Comparison of ENCODE assay signal across 4 worm cellular contexts in the genomic region with DNA sequence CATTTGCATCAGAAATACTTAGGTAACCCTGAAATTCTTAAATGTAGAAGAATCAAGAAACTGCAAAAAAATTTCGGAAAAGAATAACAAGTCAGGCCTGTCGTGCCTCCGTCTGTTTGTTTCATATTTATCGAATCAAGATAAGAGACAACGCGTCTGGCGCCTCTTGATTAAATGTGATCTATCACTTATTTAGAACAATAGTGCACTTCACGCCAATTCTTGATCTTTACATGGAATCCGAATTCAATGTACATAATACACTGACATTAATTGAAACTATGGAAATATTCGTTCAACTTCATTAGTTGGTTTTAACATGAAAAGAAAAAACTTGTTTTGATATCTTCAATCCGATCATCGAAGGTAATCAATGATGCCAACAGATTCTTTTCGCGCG.
TF ChIP-seq lines count a peak whose summit lies in the region.

A gene (minus strand): TSS at position 28 of the 400 bp plus-strand sequence.

TF ChIP-seq in whole organism, L1 larva, 84 proteins besides CTCF, POLR2A, EP300 and RAD21 (continued from another document):
- TF ChIP-seq elt-2 (tag; optimal IDR thresholded peaks at IDR 0.05; lab: Kevin White, UChicago) (peak; percentile 31), rnt-1 (tag; optimal IDR thresholded peaks at IDR 0.05; lab: Kevin White, UChicago) (peak; percentile 7), ceh-88 (GFP tag; IDR thresholded peaks at IDR 0.05; lab: Robert Waterston, UW) (peak; percentile 21; the same call in 1 of the 2 replicates), nhr-90 (tag; optimal IDR thresholded peaks at IDR 0.05; lab: Kevin White, UChicago; ENCODE audit: poor library complexity) (peak; percentile 64), mab-9 (GFP tag; IDR thresholded peaks at IDR 0.05; lab: Robert Waterston, UW) (no peak), nhr-20 (tag; optimal IDR thresholded peaks at IDR 0.05; lab: Kevin White, UChicago) (peak; percentile 46), swsn-7 (tag; optimal IDR thresholded peaks at IDR 0.05; lab: Kevin White, UChicago) (peak; percentile 25), nhr-85 (tag; lab: Kevin White, UChicago) (peak; percentile 49), snu-23 (GFP tag; optimal IDR thresholded peaks at IDR 0.05; lab: Kevin White, UChicago) (peak; percentile 16)

TF ChIP-seq in whole organism, L2 larva, 48 proteins besides CTCF, POLR2A, EP300 and RAD21 (continued from another document):
- TF ChIP-seq ceh-16 (tag; optimal IDR thresholded peaks at IDR 0.05; lab: Kevin White, UChicago) (no peak), nhr-129 (tag; optimal IDR thresholded peaks at IDR 0.05; lab: Kevin White, UChicago) (peak; percentile 43)

TF ChIP-seq in whole organism, L4 larva, 104 proteins besides CTCF, POLR2A, EP300 and RAD21 (continued from another document):
- TF ChIP-seq cey-2 (tag; optimal IDR thresholded peaks at IDR 0.05; lab: Kevin White, UChicago; ENCODE audit: borderline replicate concordance, insufficient read depth) = no peak
- TF ChIP-seq vab-7 (GFP tag; IDR thresholded peaks at IDR 0.05; lab: Robert Waterston, UW) = no peak
- TF ChIP-seq ceh-44 (GFP tag; IDR thresholded peaks at IDR 0.05; lab: Robert Waterston, UW) = no peak
- no peak for TF ChIP-seq hmg-1.1 (GFP tag; IDR thresholded peaks at IDR 0.05; lab: Robert Waterston, UW)
- TF ChIP-seq daf-12 (tag; optimal IDR thresholded peaks at IDR 0.05; lab: Kevin White, UChicago) = no peak
- TF ChIP-seq hlh-30 (tag; optimal IDR thresholded peaks at IDR 0.05; lab: Kevin White, UChicago; ENCODE audit: insufficient read depth) = no peak
- TF ChIP-seq nhr-25 (tag; optimal IDR thresholded peaks at IDR 0.05; lab: Kevin White, UChicago; ENCODE audit: borderline replicate concordance, insufficient read depth) = no peak
- TF ChIP-seq dve-1 (tag; optimal IDR thresholded peaks at IDR 0.05; lab: Kevin White, UChicago; ENCODE audit: insufficient read depth) = peak; percentile 83
- no peak for TF ChIP-seq ces-1 (GFP tag; optimal IDR thresholded peaks at IDR 0.05; lab: Kevin White, UChicago)
- TF ChIP-seq madf-5 (GFP tag; IDR thresholded peaks at IDR 0.05; lab: Robert Waterston, UW) = no peak
- TF ChIP-seq daf-16 (GFP tag; optimal IDR thresholded peaks at IDR 0.05; lab: Kevin White, UChicago) = peak in 1 of 2 experiments; percentile 79
- peak; percentile 76 for TF ChIP-seq daf-16 (tag; optimal IDR thresholded peaks at IDR 0.05; lab: Kevin White, UChicago)
- no peak for TF ChIP-seq egl-27 (tag; optimal IDR thresholded peaks at IDR 0.05; lab: Kevin White, UChicago)
- TF ChIP-seq nhr-28 (tag; optimal IDR thresholded peaks at IDR 0.05; lab: Kevin White, UChicago) = peak; percentile 50
- 0 out of 2 replicates have a peak, but pooled peaks have one; percentile 9 for TF ChIP-seq lin-1 (GFP tag; IDR thresholded peaks at IDR 0.05; lab: Robert Waterston, UW)
- no peak for TF ChIP-seq nhr-77 (tag; optimal IDR thresholded peaks at IDR 0.05; lab: Kevin White, UChicago)
- TF ChIP-seq F10B5.3 (tag; optimal IDR thresholded peaks at IDR 0.05; lab: Kevin White, UChicago) = no peak
- no peak for TF ChIP-seq spr-1 (tag; optimal IDR thresholded peaks at IDR 0.05; lab: Kevin White, UChicago)
- TF ChIP-seq nhr-48 (tag; optimal IDR thresholded peaks at IDR 0.05; lab: Kevin White, UChicago) = peak; percentile 12
- no peak for TF ChIP-seq egl-43 (GFP tag; IDR thresholded peaks at IDR 0.05; lab: Robert Waterston, UW)
- TF ChIP-seq gei-8 (GFP tag; optimal IDR thresholded peaks at IDR 0.05; lab: Kevin White, UChicago) = peak; percentile 14
- TF ChIP-seq arid-1 (GFP tag; conservative IDR thresholded peaks at IDR 0.05; lab: Robert Waterston, UW) = peak; percentile 31; the same call in 1 of the 2 replicates
- TF ChIP-seq dmd-9 (GFP tag; IDR thresholded peaks at IDR 0.05; lab: Robert Waterston, UW) = no peak
- no peak for TF ChIP-seq snpc-4 (tag; optimal IDR thresholded peaks at IDR 0.05; lab: Kevin White, UChicago)
- TF ChIP-seq php-3 (GFP tag; IDR thresholded peaks at IDR 0.05; lab: Robert Waterston, UW) = no peak
- TF ChIP-seq mes-2 (tag; optimal IDR thresholded peaks at IDR 0.05; lab: Kevin White, UChicago; ENCODE audit: poor library complexity, severe bottlenecking) = peak; percentile 51
- TF ChIP-seq lin-38 (GFP tag; IDR thresholded peaks at IDR 0.05; lab: Robert Waterston, UW) = peak; percentile 59
- no peak for TF ChIP-seq T26A8.4 (GFP tag; IDR thresholded peaks at IDR 0.05; lab: Robert Waterston, UW)
- TF ChIP-seq ceh-82 (tag; optimal IDR thresholded peaks at IDR 0.05; lab: Kevin White, UChicago) = no peak
- no peak for TF ChIP-seq ceh-62 (tag; optimal IDR thresholded peaks at IDR 0.05; lab: Kevin White, UChicago)
- no peak for TF ChIP-seq unc-39 (tag; optimal IDR thresholded peaks at IDR 0.05; lab: Kevin White, UChicago)
- TF ChIP-seq zfp-3 (GFP tag; conservative IDR thresholded peaks at IDR 0.05; lab: Robert Waterston, UW) = peak; percentile 43; the same call in 1 of the 2 replicates
- TF ChIP-seq daf-8 (GFP tag; IDR thresholded peaks at IDR 0.05; lab: Robert Waterston, UW) = no peak
- TF ChIP-seq Y5F2A.4 (GFP tag; optimal IDR thresholded peaks at IDR 0.05; lab: Kevin White, UChicago) = no peak
- no peak for TF ChIP-seq mdt-29 (GFP tag; IDR thresholded peaks at IDR 0.05; lab: Robert Waterston, UW)
- TF ChIP-seq rbr-2 (tag; optimal IDR thresholded peaks at IDR 0.05; lab: Kevin White, UChicago) = peak; percentile 20
- TF ChIP-seq unc-130 (GFP tag; optimal IDR thresholded peaks at IDR 0.05; lab: Kevin White, UChicago) = no peak
- peak; percentile 52 for TF ChIP-seq dmd-6 (GFP tag; IDR thresholded peaks at IDR 0.05; lab: Robert Waterston, UW)
TF ChIP-seq in whole organism, L4 larva: peak in this region for 20.

TF ChIP-seq in whole organism, young adult, 124 proteins besides CTCF, POLR2A, EP300 and RAD21 (continued from another document):
- TF ChIP-seq B0336.3 (GFP tag; IDR thresholded peaks at IDR 0.05; lab: Robert Waterston, UW) = peak; percentile 73
- peak; percentile 38 for TF ChIP-seq nhr-80 (tag; optimal IDR thresholded peaks at IDR 0.05; lab: Kevin White, UChicago)
- TF ChIP-seq tbx-9 (tag; optimal IDR thresholded peaks at IDR 0.05; lab: Kevin White, UChicago; ENCODE audit: borderline replicate concordance) = no peak
- TF ChIP-seq hmg-1.2 (GFP tag; IDR thresholded peaks at IDR 0.05; lab: Robert Waterston, UW) = peak; percentile 40
- TF ChIP-seq attf-3 (GFP tag; conservative IDR thresholded peaks at IDR 0.05; lab: Robert Waterston, UW) = no peak
- TF ChIP-seq ZK185.1 (tag; optimal IDR thresholded peaks at IDR 0.05; lab: Kevin White, UChicago; ENCODE audit: poor library complexity, severe bottlenecking) = peak; percentile 5
- TF ChIP-seq madf-10 (tag; optimal IDR thresholded peaks at IDR 0.05; lab: Kevin White, UChicago) = peak; percentile 9
- TF ChIP-seq sea-2 (GFP tag; IDR thresholded peaks at IDR 0.05; lab: Robert Waterston, UW) = no peak
- no peak for TF ChIP-seq F22D6.2 (tag; optimal IDR thresholded peaks at IDR 0.05; lab: Kevin White, UChicago)
- TF ChIP-seq B0035.1 (tag; optimal IDR thresholded peaks at IDR 0.05; lab: Kevin White, UChicago) = no peak
- no peak for TF ChIP-seq Y67H2A.10 (GFP tag; conservative IDR thresholded peaks at IDR 0.05; lab: Robert Waterston, UW)
- TF ChIP-seq tlf-1 (GFP tag; optimal IDR thresholded peaks at IDR 0.05; lab: Kevin White, UChicago) = peak; percentile 10
- TF ChIP-seq egl-18 (GFP tag; IDR thresholded peaks at IDR 0.05; lab: Robert Waterston, UW) = no peak
- TF ChIP-seq T26A5.8 (tag; optimal IDR thresholded peaks at IDR 0.05; lab: Kevin White, UChicago) = no peak
- TF ChIP-seq nhr-90 (tag; optimal IDR thresholded peaks at IDR 0.05; lab: Kevin White, UChicago) = no peak
- TF ChIP-seq F49E8.2 (tag; optimal IDR thresholded peaks at IDR 0.05; lab: Kevin White, UChicago; ENCODE audit: insufficient read depth) = no peak
- TF ChIP-seq K12H6.12 (tag; optimal IDR thresholded peaks at IDR 0.05; lab: Kevin White, UChicago) = no peak
- no peak for TF ChIP-seq him-1 (tag; optimal IDR thresholded peaks at IDR 0.05; lab: Kevin White, UChicago)
- peak in 1 of 2 experiments; percentile 46 for TF ChIP-seq let-607 (tag; optimal IDR thresholded peaks at IDR 0.05; lab: Kevin White, UChicago)
- 0 out of 2 replicates have a peak, but pooled peaks have one; percentile 24 for TF ChIP-seq Y95B8A.8 (GFP tag; IDR thresholded peaks at IDR 0.05; lab: Robert Waterston, UW)
- no peak for TF ChIP-seq F52B5.7 (tag; optimal IDR thresholded peaks at IDR 0.05; lab: Kevin White, UChicago)
- TF ChIP-seq somi-1 (GFP tag; optimal IDR thresholded peaks at IDR 0.05; lab: Kevin White, UChicago) = peak; percentile 36
- no peak for TF ChIP-seq F55B11.4 (tag; optimal IDR thresholded peaks at IDR 0.05; lab: Kevin White, UChicago; ENCODE audit: borderline replicate concordance, insufficient read depth)
- TF ChIP-seq Y53F4B.3 (GFP tag; IDR thresholded peaks at IDR 0.05; lab: Robert Waterston, UW) = no peak
- TF ChIP-seq snpc-4 (GFP tag; optimal IDR thresholded peaks at IDR 0.05; lab: Kevin White, UChicago) = no peak
- TF ChIP-seq snpc-4 (tag; optimal IDR thresholded peaks at IDR 0.05; lab: Kevin White, UChicago) = peak in 2 of 4 experiments; percentile 49 to 63
- no peak for TF ChIP-seq nfya-1 (tag; optimal IDR thresholded peaks at IDR 0.05; lab: Kevin White, UChicago; ENCODE audit: borderline replicate concordance, insufficient read depth)
- TF ChIP-seq Y56A3A.18 (GFP tag; IDR thresholded peaks at IDR 0.05; lab: Robert Waterston, UW) = 0 out of 2 replicates have a peak, but pooled peaks have one; percentile 52
- peak; percentile 58; the same call in 1 of the 2 replicates for TF ChIP-seq attf-6 (GFP tag; IDR thresholded peaks at IDR 0.05; lab: Robert Waterston, UW)
- no peak for TF ChIP-seq akir-1 (GFP tag; optimal IDR thresholded peaks at IDR 0.05; lab: Kevin White, UChicago)
- no peak for TF ChIP-seq F57C9.4 (tag; optimal IDR thresholded peaks at IDR 0.05; lab: Kevin White, UChicago)
- TF ChIP-seq tbp1 (GFP tag; optimal IDR thresholded peaks at IDR 0.05; lab: Kevin White, UChicago) = no peak
- TF ChIP-seq madf-3 (GFP tag; IDR thresholded peaks at IDR 0.05; lab: Robert Waterston, UW) = no peak
- no peak for TF ChIP-seq aptf-2 (GFP tag; conservative IDR thresholded peaks at IDR 0.05; lab: Robert Waterston, UW)
- no peak for TF ChIP-seq madf-8 (GFP tag; conservative IDR thresholded peaks at IDR 0.05; lab: Robert Waterston, UW)
- peak; percentile 43 for TF ChIP-seq atf-7 (tag; optimal IDR thresholded peaks at IDR 0.05; lab: Kevin White, UChicago)
- peak; percentile 75 for TF ChIP-seq nfyb-1 (GFP tag; IDR thresholded peaks at IDR 0.05; lab: Robert Waterston, UW)
- no peak; the same call in 1 of the 2 replicates for TF ChIP-seq rcor-1 (GFP tag; IDR thresholded peaks at IDR 0.05; lab: Robert Waterston, UW)
- no peak for TF ChIP-seq die-1 (tag; optimal IDR thresholded peaks at IDR 0.05; lab: Kevin White, UChicago)
- no peak for TF ChIP-seq F39B2.1 (GFP tag; IDR thresholded peaks at IDR 0.05; lab: Robert Waterston, UW)
- TF ChIP-seq egrh-3 (GFP tag; IDR thresholded peaks at IDR 0.05; lab: Robert Waterston, UW) = no peak
- TF ChIP-seq snpc-1.1 (tag; optimal IDR thresholded peaks at IDR 0.05; lab: Kevin White, UChicago; ENCODE audit: insufficient read depth) = no peak
- peak; percentile 29 for TF ChIP-seq F10E7.11 (tag; optimal IDR thresholded peaks at IDR 0.05; lab: Kevin White, UChicago)
- no peak for TF ChIP-seq rec-8 (tag; optimal IDR thresholded peaks at IDR 0.05; lab: Kevin White, UChicago)
- 0 out of 2 replicates have a peak, but pooled peaks have one; percentile 40 for TF ChIP-seq ekl-4 (GFP tag; IDR thresholded peaks at IDR 0.05; lab: Robert Waterston, UW)
- no peak for TF ChIP-seq chd-7 (tag; optimal IDR thresholded peaks at IDR 0.05; lab: Kevin White, UChicago)
- peak; percentile 20; the same call in 1 of the 2 replicates for TF ChIP-seq madf-6 (GFP tag; IDR thresholded peaks at IDR 0.05; lab: Robert Waterston, UW)
- no peak for TF ChIP-seq D2030.7 (GFP tag; IDR thresholded peaks at IDR 0.05; lab: Robert Waterston, UW)
- no peak for TF ChIP-seq dpl-1 (GFP tag; optimal IDR thresholded peaks at IDR 0.05; lab: Kevin White, UChicago)
- no peak for TF ChIP-seq ztf-22 (GFP tag; optimal IDR thresholded peaks at IDR 0.05; lab: Kevin White, UChicago)
- TF ChIP-seq F33H1.4 (GFP tag; IDR thresholded peaks at IDR 0.05; lab: Robert Waterston, UW) = no peak
- peak; percentile 45 for TF ChIP-seq dpff-1 (tag; optimal IDR thresholded peaks at IDR 0.05; lab: Kevin White, UChicago)
- TF ChIP-seq snpc-1.3 (tag; optimal IDR thresholded peaks at IDR 0.05; lab: Kevin White, UChicago; ENCODE audit: insufficient read depth) = peak; percentile 22
- TF ChIP-seq nhr-179 (tag; optimal IDR thresholded peaks at IDR 0.05; lab: Kevin White, UChicago) = no peak
